Fruit fly (Drosophila melanogaster) whole organism, embryonic: Measurements from ENCODE around the gene CG17752.

Experiments used
- Ada2b ChIP-seq: fragments of 200-800 bp; sonication (Bioruptor generic); IDR thresholded peaks from 2 replicates; pipeline ENCODE4 v1.3.6; 2022; ENCODE audit warnings: missing biosample characterization, missing genetic modification characterization
- CG10321 ChIP-seq: fragments of 200-800 bp; sonication (Bioruptor generic); IDR thresholded peaks from 2 replicates; pipeline ENCODE4 v1.3.6; 2022; ENCODE audit warnings: missing biosample characterization, missing genetic modification characterization
- CG10565 ChIP-seq: fragments of 200-800 bp; sonication (Bioruptor generic); optimal IDR thresholded peaks from 3 replicates; lab custom pipeline; 2016; ENCODE audit warnings: missing biosample characterization, mild to moderate bottlenecking, missing genetic modification characterization
- CG11696 ChIP-seq: fragments of 200-800 bp; sonication (Bioruptor generic); IDR thresholded peaks from 2 replicates; pipeline ENCODE4 v1.3.6; 2022; ENCODE audit warnings: missing biosample characterization, missing genetic modification characterization
- CG11723 ChIP-seq: fragments of 200-800 bp; sonication (Bioruptor generic); optimal IDR thresholded peaks from 2 replicates; lab custom pipeline; 2017; ENCODE audit warnings: missing biosample characterization, mild to moderate bottlenecking, missing genetic modification characterization
- CG12104 ChIP-seq: fragments of 200-800 bp; sonication (Bioruptor generic); optimal IDR thresholded peaks from 3 replicates; lab custom pipeline; 2016; ENCODE audit warnings: missing biosample characterization, missing genetic modification characterization
- CG12659 ChIP-seq: fragments of 200-800 bp; sonication (Bioruptor generic); optimal IDR thresholded peaks from 3 replicates; lab custom pipeline; 2017; ENCODE audit warnings: mild to moderate bottlenecking, missing biosample characterization, missing genetic modification reagents, missing genetic modification characterization
- CG13287 ChIP-seq: fragments of 200-800 bp; sonication (Bioruptor generic); IDR thresholded peaks from 2 replicates; pipeline ENCODE4 v1.3.6; 2022; ENCODE audit warnings: missing biosample characterization, missing genetic modification characterization; ENCODE audit not compliant: partially characterized antibody
- CG14710 ChIP-seq: fragments of 200-800 bp; sonication (Bioruptor generic); optimal IDR thresholded peaks from 3 replicates; lab custom pipeline; 2019; ENCODE audit warnings: missing biosample characterization, mild to moderate bottlenecking, missing genetic modification characterization, moderate library complexity
- CG15073 ChIP-seq: fragments of 200-800 bp; sonication (Bioruptor generic); optimal IDR thresholded peaks from 2 replicates; lab custom pipeline; 2016; ENCODE audit warnings: missing biosample characterization, missing genetic modification characterization
- CG15269 ChIP-seq: fragments of 200-800 bp; sonication (Bioruptor generic); optimal IDR thresholded peaks from 2 replicates; lab custom pipeline; 2018; ENCODE audit warnings: missing biosample characterization, mild to moderate bottlenecking, missing genetic modification characterization, moderate library complexity
- CG15601 ChIP-seq: fragments of 200-800 bp; sonication (Bioruptor generic); optimal IDR thresholded peaks from 3 replicates; lab custom pipeline; 2019; ENCODE audit warnings: missing biosample characterization, mild to moderate bottlenecking, missing genetic modification characterization, moderate library complexity
- CG18262 ChIP-seq: fragments of 200-800 bp; optimal IDR thresholded peaks from 3 replicates; lab custom pipeline; 2019; ENCODE audit warnings: missing biosample characterization, mild to moderate bottlenecking, missing genetic modification characterization, moderate library complexity
- CG1832 ChIP-seq: fragments of 200-800 bp; sonication (Bioruptor generic); optimal IDR thresholded peaks from 2 replicates; lab custom pipeline; 2017; ENCODE audit warnings: missing biosample characterization, mild to moderate bottlenecking, missing genetic modification characterization, inconsistent platforms
- CG18599 ChIP-seq: fragments of 200-800 bp; sonication (Bioruptor generic); optimal IDR thresholded peaks from 3 replicates; lab custom pipeline; 2017; ENCODE audit warnings: missing biosample characterization, missing genetic modification characterization, mild to moderate bottlenecking, moderate library complexity, missing genetic modification reagents
- CG2202 ChIP-seq: fragments of 200-800 bp; sonication (Bioruptor generic); optimal IDR thresholded peaks from 2 replicates; lab custom pipeline; 2018; ENCODE audit warnings: missing biosample characterization, mild to moderate bottlenecking, missing genetic modification characterization
- CG2889 ChIP-seq: fragments of 200-800 bp; sonication (Bioruptor generic); IDR thresholded peaks from 3 replicates; pipeline ENCODE4 v1.3.6; 2022; ENCODE audit warnings: missing biosample characterization, missing genetic modification characterization
- CG30403 ChIP-seq: fragments of 200-800 bp; sonication (Bioruptor generic); optimal IDR thresholded peaks from 3 replicates; lab custom pipeline; 2016; ENCODE audit warnings: missing biosample characterization, missing genetic modification characterization
- CG3726 ChIP-seq: fragments of 200-800 bp; sonication (Bioruptor generic); IDR thresholded peaks from 3 replicates; pipeline ENCODE4, ENCODE4 v1.3.6; 2022; ENCODE audit warnings: missing biosample characterization, missing genetic modification characterization
- CG4424 ChIP-seq: fragments of 200-800 bp; sonication (Bioruptor generic); optimal IDR thresholded peaks from 3 replicates; lab custom pipeline; 2016; ENCODE audit warnings: missing biosample characterization, missing genetic modification characterization
- CG5180 ChIP-seq: fragments of 200-800 bp; sonication (Bioruptor generic); optimal IDR thresholded peaks from 3 replicates; lab custom pipeline; 2017; ENCODE audit warnings: missing biosample characterization, missing genetic modification characterization, mild to moderate bottlenecking, moderate library complexity, missing genetic modification reagents
- CG6765 ChIP-seq: fragments of 200-800 bp; sonication (Bioruptor generic); optimal IDR thresholded peaks from 3 replicates; lab custom pipeline; 2017; ENCODE audit warnings: missing biosample characterization, mild to moderate bottlenecking, missing genetic modification characterization
- CG7839 ChIP-seq: fragments of 200-800 bp; sonication (Bioruptor generic); optimal IDR thresholded peaks from 3 replicates; lab custom pipeline; 2018; ENCODE audit warnings: missing biosample characterization, mild to moderate bottlenecking, missing genetic modification characterization, moderate library complexity
- CG8359 ChIP-seq: fragments of 200-800 bp; sonication (Bioruptor generic); optimal IDR thresholded peaks from 2 replicates; lab custom pipeline; 2017; ENCODE audit warnings: missing biosample characterization, mild to moderate bottlenecking, missing genetic modification characterization, borderline replicate concordance
- CoRest ChIP-seq: fragments of 200-800 bp; sonication (Bioruptor generic); optimal IDR thresholded peaks from 3 replicates; lab custom pipeline; 2018; ENCODE audit warnings: missing biosample characterization, mild to moderate bottlenecking, missing genetic modification characterization, moderate library complexity
- Deaf1 ChIP-seq: fragments of 200-800 bp; optimal IDR thresholded peaks from 3 replicates; lab custom pipeline; 2019; ENCODE audit warnings: missing biosample characterization, mild to moderate bottlenecking, missing genetic modification characterization, moderate library complexity
- Doc2 ChIP-seq: fragments of 200-800 bp; sonication (Bioruptor generic); IDR thresholded peaks from 2 replicates; pipeline ENCODE4 v1.3.6; 2022; ENCODE audit warnings: missing biosample characterization, missing genetic modification characterization
- Ets97D ChIP-seq: fragments of 200-800 bp; sonication (Bioruptor generic); optimal IDR thresholded peaks from 3 replicates; lab custom pipeline; 2016; ENCODE audit warnings: missing biosample characterization, missing genetic modification characterization
- Fer3 ChIP-seq: fragments of 200-800 bp; sonication (Bioruptor generic); optimal IDR thresholded peaks from 2 replicates; lab custom pipeline; 2018; ENCODE audit warnings: missing biosample characterization, mild to moderate bottlenecking, missing genetic modification characterization, moderate library complexity
- Hmr ChIP-seq: fragments of 200-800 bp; sonication (Bioruptor generic); optimal IDR thresholded peaks from 3 replicates; lab custom pipeline; 2017; ENCODE audit warnings: mild to moderate bottlenecking, missing biosample characterization, missing genetic modification reagents, missing genetic modification characterization
- Mes4 ChIP-seq: fragments of 200-800 bp; sonication (Bioruptor generic); optimal IDR thresholded peaks from 2 replicates; lab custom pipeline; 2016; ENCODE audit warnings: missing biosample characterization, missing genetic modification characterization
- Myb ChIP-seq: fragments of 200-800 bp; sonication (Bioruptor generic); optimal IDR thresholded peaks from 2 replicates; lab custom pipeline; 2016; ENCODE audit warnings: missing biosample characterization, missing genetic modification characterization
- NfI ChIP-seq: fragments of 200-800 bp; sonication (Bioruptor generic); optimal IDR thresholded peaks from 3 replicates; lab custom pipeline; 2018; ENCODE audit warnings: missing biosample characterization, mild to moderate bottlenecking, missing genetic modification characterization, moderate library complexity
- Stat92E ChIP-seq, 3 experiments: fragments of >200 bp in 2 of 3; fragments of 200-800 bp in 1 of 3; sonication (Bioruptor generic) in 1 of 3; optimal IDR thresholded peaks; 2 replicates each; lab custom pipeline; 2017 to 2019; ENCODE audit warnings: missing biosample characterization in 3 of 3, missing genetic modification characterization in 3 of 3, mild to moderate bottlenecking in 1 of 3, moderate library complexity in 1 of 3
- al ChIP-seq: fragments of 200-800 bp; sonication (Bioruptor generic); IDR thresholded peaks from 2 replicates; pipeline ENCODE4 v1.3.6; 2022; ENCODE audit warnings: missing biosample characterization, missing genetic modification characterization
- bcd ChIP-seq: fragments of 200-800 bp; sonication (Bioruptor generic); optimal IDR thresholded peaks from 2 replicates; lab custom pipeline; 2017; ENCODE audit warnings: missing biosample characterization, mild to moderate bottlenecking, missing genetic modification characterization
- bsh ChIP-seq, 2 experiments: fragments of 200-800 bp; sonication (Bioruptor generic); optimal IDR thresholded peaks; 2 replicates each; lab custom pipeline; 2017 to 2018; ENCODE audit warnings: mild to moderate bottlenecking in 2 of 2, missing biosample characterization in 2 of 2, missing genetic modification characterization in 2 of 2, moderate library complexity in 1 of 2
- chinmo ChIP-seq: fragments of 200-800 bp; sonication (Bioruptor generic); IDR thresholded peaks from 4 replicates; pipeline ENCODE4 v1.3.6; 2022; ENCODE audit warnings: missing biosample characterization, missing genetic modification characterization; ENCODE audit not compliant: partially characterized antibody
- da ChIP-seq: fragments of 200-800 bp; sonication (Bioruptor generic); optimal IDR thresholded peaks from 2 replicates; lab custom pipeline; 2016; ENCODE audit warnings: missing biosample characterization, missing genetic modification characterization
- dmrt99B ChIP-seq: fragments of 200-800 bp; sonication (Bioruptor generic); optimal IDR thresholded peaks from 2 replicates; lab custom pipeline; 2018; ENCODE audit warnings: missing biosample characterization, mild to moderate bottlenecking, missing genetic modification characterization, moderate library complexity
- en ChIP-seq: fragments of 200-800 bp; sonication (Bioruptor generic); optimal IDR thresholded peaks from 2 replicates; lab custom pipeline; 2016; ENCODE audit warnings: missing biosample characterization, missing genetic modification characterization
- gce ChIP-seq: fragments of 200-800 bp; sonication (Bioruptor generic); IDR thresholded peaks from 3 replicates; pipeline ENCODE4 v1.3.6; 2022; ENCODE audit warnings: missing biosample characterization, missing genetic modification characterization
- ken ChIP-seq: fragments of 200-800 bp; sonication (Bioruptor generic); IDR thresholded peaks from 3 replicates; pipeline ENCODE4 v1.3.6; 2022; ENCODE audit warnings: missing biosample characterization, missing genetic modification characterization
- lbe ChIP-seq: fragments of 200-800 bp; sonication (Bioruptor generic); optimal IDR thresholded peaks from 2 replicates; lab custom pipeline; 2016; ENCODE audit warnings: missing biosample characterization, mild to moderate bottlenecking, missing genetic modification characterization
- mirr ChIP-seq: fragments of 200-800 bp; sonication (Bioruptor generic); optimal IDR thresholded peaks from 3 replicates; lab custom pipeline; 2018; ENCODE audit warnings: missing biosample characterization, mild to moderate bottlenecking, missing genetic modification characterization
- otp ChIP-seq: fragments of 200-800 bp; sonication (Bioruptor generic); IDR thresholded peaks from 3 replicates; pipeline ENCODE4, ENCODE4 v1.3.6; 2022; ENCODE audit warnings: missing biosample characterization, missing genetic modification characterization
- pan ChIP-seq, 4 experiments: fragments of >200 bp in 3 of 4; fragments of 200-800 bp in 1 of 4; sonication (Bioruptor generic) in 1 of 4; optimal IDR thresholded peaks in 3 of 4; IDR thresholded peaks in 1 of 4; 2 replicates each; pipeline versions ENCODE4 v1.3.6 to Lab custom; 2017 to 2022; ENCODE audit warnings: missing biosample characterization in 2 of 4, missing genetic modification characterization in 2 of 4, mixed read lengths in 1 of 4
- pros ChIP-seq: fragments of 200-800 bp; sonication (Bioruptor generic); optimal IDR thresholded peaks from 3 replicates; lab custom pipeline; 2019; ENCODE audit warnings: missing biosample characterization, mild to moderate bottlenecking, missing genetic modification characterization, moderate library complexity
- so ChIP-seq: fragments of 200-800 bp; sonication (Bioruptor generic); IDR thresholded peaks from 3 replicates; pipeline ENCODE4 v1.3.6; 2022; ENCODE audit warnings: missing biosample characterization, missing genetic modification characterization

CG17752 gene

dm6 chr3R:19627792-19628522, 17.9 kb downstream of the CG17752 start (continued):
- TF ChIP-seq ken (GFP tag; lab: Robert Waterston, UW), result no peak
- TF ChIP-seq pan (optimal IDR thresholded peaks at IDR 0.05; lab: Kevin White, UChicago), result peak in 1 of 2 experiments; percentile 60
- peak in 1 of 2 experiments; percentile 29 for TF ChIP-seq pan (GFP tag; optimal IDR thresholded peaks at IDR 0.05 in 1 of 2, IDR thresholded peaks at IDR 0.05 in 1 of 2)
- TF ChIP-seq Doc2 (GFP tag; lab: Robert Waterston, UW), result no peak
- TF ChIP-seq CG15269 (tag; lab: Kevin White, UChicago), result peak; percentile 4
- TF ChIP-seq CG7839 (tag; lab: Kevin White, UChicago), result peak; percentile 76
- TF ChIP-seq CG11696 (GFP tag; lab: Robert Waterston, UW), result no peak
- TF ChIP-seq Mes4, result no peak
- TF ChIP-seq CG18599, result peak; percentile 69
- peak; percentile 72 for TF ChIP-seq dmrt99B (tag; lab: Kevin White, UChicago)
- TF ChIP-seq CG1832 (GFP tag; lab: Kevin White, UChicago), result peak; percentile 29
- no peak for TF ChIP-seq CG15601
- TF ChIP-seq CG10565 (GFP tag; lab: Kevin White, UChicago), result no peak
- TF ChIP-seq al (GFP tag; lab: Robert Waterston, UW), result no peak
- TF ChIP-seq CG30403, result peak; percentile 30
- TF ChIP-seq CG11723 (GFP tag; lab: Kevin White, UChicago), result no peak
- peak; percentile 75 for TF ChIP-seq pros
- peak; percentile 37 for TF ChIP-seq CG8359 (GFP tag; lab: Kevin White, UChicago)
- TF ChIP-seq NfI, result peak; percentile 14
- TF ChIP-seq Stat92E (GFP tag; optimal IDR thresholded peaks at IDR 0.05; lab: Kevin White, UChicago), result peak in 1 of 3 experiments; percentile 43
- TF ChIP-seq lbe (GFP tag; lab: Kevin White, UChicago), result no peak
- TF ChIP-seq Fer3, result peak; percentile 2
- peak; percentile 8 for TF ChIP-seq CG12659 (GFP tag; lab: Kevin White, UChicago)
- TF ChIP-seq Ets97D (GFP tag; lab: Kevin White, UChicago), result no peak
- peak; percentile 29 for TF ChIP-seq CG6765
- peak; percentile 18 for TF ChIP-seq Hmr
- no peak for TF ChIP-seq so (GFP tag; lab: Robert Waterston, UW)
- no peak for TF ChIP-seq CG2202 (tag; lab: Kevin White, UChicago)
- TF ChIP-seq CG18262 (tag; lab: Kevin White, UChicago), result peak; percentile 72
- no peak for TF ChIP-seq CG3726 (GFP tag; lab: Robert Waterston, UW)
- TF ChIP-seq CG12104 (GFP tag; lab: Kevin White, UChicago), result peak; percentile 5
- peak; percentile 62 for TF ChIP-seq CG14710 (tag; lab: Kevin White, UChicago)
- TF ChIP-seq gce (GFP tag; lab: Robert Waterston, UW), result no peak
- TF ChIP-seq Myb (GFP tag; lab: Kevin White, UChicago), result no peak
- TF ChIP-seq CG5180 (GFP tag; lab: Kevin White, UChicago), result peak; percentile 32
- TF ChIP-seq CG4424 (GFP tag; lab: Kevin White, UChicago), result peak; percentile 36
- no peak for TF ChIP-seq CG2889
- no peak for TF ChIP-seq da (GFP tag; lab: Kevin White, UChicago)

DNA sequence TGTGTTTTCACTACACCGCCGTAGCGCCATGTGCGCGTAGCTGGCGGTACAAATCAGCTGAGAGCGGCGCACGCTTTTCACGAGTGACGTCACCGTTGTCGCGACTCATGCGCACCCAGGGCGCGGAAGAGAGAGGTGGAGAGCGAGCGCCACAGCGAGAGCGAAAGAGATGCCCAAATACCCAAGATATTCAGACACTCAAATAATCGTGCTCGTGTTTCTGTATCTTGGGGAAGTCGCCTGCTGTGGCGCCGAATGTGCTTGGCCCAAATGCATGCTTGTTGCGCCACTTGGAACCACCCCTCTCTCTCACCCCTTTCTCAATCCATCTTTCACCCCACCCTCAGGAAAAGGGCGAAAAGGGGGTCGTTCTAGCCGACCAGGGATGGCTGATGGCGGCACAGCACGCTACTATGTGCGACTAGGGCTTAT, 22.7 kb downstream of the CG17752 start, which contains the start of gene CG6231:
TSS of gene CG6231 (minus strand) at position 34 of the 432 bp plus-strand sequence.
- TF ChIP-seq otp (GFP tag; lab: Robert Waterston, UW) (no peak), CoRest (tag; lab: Kevin White, UChicago) (no peak), CG15073 (GFP tag; lab: Kevin White, UChicago) (no peak), Deaf1 (tag; lab: Kevin White, UChicago) (peak; percentile 87), CG10321 (peak; percentile 62), Ada2b (GFP tag; lab: Robert Waterston, UW) (no peak), pan (optimal IDR thresholded peaks at IDR 0.05; lab: Kevin White, UChicago) (no peak), pan (GFP tag; optimal IDR thresholded peaks at IDR 0.05 in 1 of 2, IDR thresholded peaks at IDR 0.05 in 1 of 2) (no peak), mirr (GFP tag; lab: Kevin White, UChicago) (peak; percentile 4), chinmo (peak; percentile 92; the same call in 3 of the 4 replicates), bcd (GFP tag; lab: Kevin White, UChicago) (no peak), en (GFP tag; lab: Kevin White, UChicago) (no peak), CG13287 (peak; percentile 62), bsh (GFP tag; optimal IDR thresholded peaks at IDR 0.05; lab: Kevin White, UChicago) (no peak)
